Worm (Caenorhabditis elegans): ENCODE results near the gene ZK637.12.

- TF ChIP-seq unc-39 (tag; optimal IDR thresholded peaks at IDR 0.05) (no peak), lin-13 (GFP tag; optimal IDR thresholded peaks at IDR 0.05) (no peak), dmd-4 (tag; optimal IDR thresholded peaks at IDR 0.05) (no peak), peb-1 (tag; optimal IDR thresholded peaks at IDR 0.05) (no peak)
Observed at ce11 chrIII:8955536-8955935, 31.5 kb downstream of the ZK637.12 start.

All from whole organism, L2 larva.